Worm (Caenorhabditis elegans) whole organism, mixed stage, embryonic: ENCODE measurements around the gene C28D4.18.
"Not testable (repeated sequence)": the region's sequence is repeated elsewhere in the genome, so short reads cannot be mapped to it uniquely, and the experiment has no call there.

Source experiments
- M03D4.4 ChIP-seq: sonication (generic microtip); optimal IDR thresholded peaks from 2 replicates; lab custom pipeline; 2017; ENCODE audit warnings: mild to moderate bottlenecking, missing genetic modification characterization, missing compliant biosample characterization
- bed-3 ChIP-seq: fragments of 200-800 bp; sonication (Bioruptor generic); optimal IDR thresholded peaks from 3 replicates; lab custom pipeline; 2018; ENCODE audit warnings: mild to moderate bottlenecking, missing genetic modification characterization, moderate library complexity, missing compliant biosample characterization
- blmp-1 ChIP-seq: fragments of 150-350 bp; optimal IDR thresholded peaks from 2 replicates; lab custom pipeline; 2014; ENCODE audit warnings: missing biosample characterization, missing genetic modification characterization
- ceh-39 ChIP-seq: fragments of 150-350 bp; optimal IDR thresholded peaks from 2 replicates; lab custom pipeline; 2014; ENCODE audit warnings: missing biosample characterization, missing genetic modification characterization
- ceh-43 ChIP-seq: fragments of 200-800 bp; sonication (Bioruptor generic); optimal IDR thresholded peaks from 2 replicates; lab custom pipeline; 2018; ENCODE audit warnings: mild to moderate bottlenecking, missing genetic modification characterization, moderate library complexity, missing compliant biosample characterization
- ceh-83 ChIP-seq: fragments of 200-800 bp; sonication (Bioruptor generic); optimal IDR thresholded peaks from 2 replicates; lab custom pipeline; 2018; ENCODE audit warnings: mild to moderate bottlenecking, missing genetic modification characterization, missing compliant biosample characterization
- cnd-1 ChIP-seq: fragments of 200-800 bp; sonication (Bioruptor generic); optimal IDR thresholded peaks from 2 replicates; lab custom pipeline; 2018; ENCODE audit warnings: mild to moderate bottlenecking, missing genetic modification characterization, missing compliant biosample characterization
- drap-1 ChIP-seq: fragments of 200-800 bp; sonication (Bioruptor generic); optimal IDR thresholded peaks from 3 replicates; lab custom pipeline; 2018; ENCODE audit warnings: mild to moderate bottlenecking, missing genetic modification characterization, missing compliant biosample characterization
- elt-1 ChIP-seq: sonication (generic microtip); optimal IDR thresholded peaks from 2 replicates; lab custom pipeline; 2017; ENCODE audit warnings: missing genetic modification characterization, mild to moderate bottlenecking, missing compliant biosample characterization, antibody characterized with exemption, moderate library complexity, borderline replicate concordance; ENCODE audit not compliant: insufficient read depth
- flh-1 ChIP-seq: fragments of 200-800 bp; sonication (Bioruptor generic); optimal IDR thresholded peaks from 2 replicates; lab custom pipeline; 2018; ENCODE audit warnings: mild to moderate bottlenecking, missing genetic modification characterization, moderate library complexity, missing compliant biosample characterization
- hlh-1 ChIP-seq: fragments of 150-350 bp; optimal IDR thresholded peaks from 2 replicates; lab custom pipeline; 2014; ENCODE audit warnings: missing biosample characterization, missing genetic modification reagents, missing genetic modification characterization
- lin-13 ChIP-seq: fragments of 150-350 bp; optimal IDR thresholded peaks from 2 replicates; lab custom pipeline; 2014; ENCODE audit warnings: missing biosample characterization, missing genetic modification characterization
- lin-32 ChIP-seq: fragments of 200-800 bp; sonication (Bioruptor generic); optimal IDR thresholded peaks from 2 replicates; lab custom pipeline; 2018; ENCODE audit warnings: mild to moderate bottlenecking, missing genetic modification characterization, missing compliant biosample characterization
- lsy-2 ChIP-seq: fragments of 150-350 bp; optimal IDR thresholded peaks from 2 replicates; lab custom pipeline; 2014; ENCODE audit warnings: missing biosample characterization, missing genetic modification characterization
- mab-5 ChIP-seq: fragments of 150-350 bp; optimal IDR thresholded peaks from 2 replicates; lab custom pipeline; 2014; ENCODE audit warnings: missing biosample characterization, missing genetic modification characterization
- mep-1 ChIP-seq: fragments of 150-350 bp; optimal IDR thresholded peaks from 2 replicates; lab custom pipeline; 2017; ENCODE audit warnings: missing biosample characterization, missing genetic modification reagents, missing genetic modification characterization, inconsistent platforms
- mls-2 ChIP-seq: sonication (generic microtip); optimal IDR thresholded peaks from 2 replicates; lab custom pipeline; 2016; ENCODE audit warnings: mild to moderate bottlenecking, missing genetic modification characterization, moderate library complexity, missing compliant biosample characterization
- nhr-2 ChIP-seq: fragments of 150-350 bp; optimal IDR thresholded peaks from 2 replicates; lab custom pipeline; 2014; ENCODE audit warnings: missing biosample characterization, missing genetic modification characterization
- nhr-237 ChIP-seq: fragments of 150-350 bp; optimal IDR thresholded peaks from 2 replicates; lab custom pipeline; 2014; ENCODE audit warnings: missing biosample characterization, missing genetic modification characterization
- nhr-28 ChIP-seq: fragments of 150-350 bp; optimal IDR thresholded peaks from 2 replicates; lab custom pipeline; 2014; ENCODE audit warnings: missing biosample characterization, missing genetic modification characterization
- nhr-76 ChIP-seq: sonication (generic microtip); optimal IDR thresholded peaks from 2 replicates; lab custom pipeline; 2017; ENCODE audit warnings: missing biosample characterization, missing genetic modification characterization
- pha-4 ChIP-seq: fragments of 150-350 bp; optimal IDR thresholded peaks from 2 replicates; lab custom pipeline; 2018; ENCODE audit warnings: missing biosample characterization, missing genetic modification reagents, missing genetic modification characterization
- sem-2 ChIP-seq: fragments of 200-800 bp; sonication (Bioruptor generic); optimal IDR thresholded peaks from 2 replicates; lab custom pipeline; 2018; ENCODE audit warnings: mild to moderate bottlenecking, missing genetic modification characterization, missing compliant biosample characterization
- sptf-1 ChIP-seq: sonication (generic microtip); optimal IDR thresholded peaks from 2 replicates; lab custom pipeline; 2017; ENCODE audit warnings: mild to moderate bottlenecking, missing genetic modification characterization, moderate library complexity, missing compliant biosample characterization
- tbx-8 ChIP-seq: fragments of 200-800 bp; sonication (Bioruptor generic); optimal IDR thresholded peaks from 2 replicates; lab custom pipeline; 2018; ENCODE audit warnings: mild to moderate bottlenecking, missing genetic modification characterization, moderate library complexity, missing compliant biosample characterization
- unc-120 ChIP-seq: sonication (generic microtip); optimal IDR thresholded peaks from 2 replicates; lab custom pipeline; 2017; ENCODE audit warnings: missing genetic modification characterization, missing compliant biosample characterization; ENCODE audit not compliant: poor library complexity, severe bottlenecking
- unc-39 ChIP-seq: fragments of 150-350 bp; optimal IDR thresholded peaks from 2 replicates; lab custom pipeline; 2014; ENCODE audit warnings: missing biosample characterization, missing genetic modification characterization
- unc-62 ChIP-seq: fragments of 150-350 bp; optimal IDR thresholded peaks from 2 replicates; lab custom pipeline; 2014; ENCODE audit warnings: missing biosample characterization, missing genetic modification reagents, missing genetic modification characterization
- zip-8 ChIP-seq: fragments of 150-350 bp; optimal IDR thresholded peaks from 2 replicates; lab custom pipeline; 2014; ENCODE audit warnings: missing biosample characterization, missing genetic modification characterization
- ztf-11 ChIP-seq: fragments of 150-350 bp; optimal IDR thresholded peaks from 2 replicates; lab custom pipeline; 2014; ENCODE audit warnings: missing biosample characterization, missing genetic modification characterization

Gene C28D4.18

ce11 chrIV:9680841-9681240 is 44.2 kb upstream of the C28D4.18 start, which contains the start of gene ins-8:
Gene ins-8 (minus strand): TSS chrIV:9680941.
- no peak for TF ChIP-seq bed-3 (GFP tag; lab: Kevin White, UChicago)
- TF ChIP-seq ceh-39 = no peak
- no peak for TF ChIP-seq nhr-76
- no peak for TF ChIP-seq cnd-1 (tag; lab: Kevin White, UChicago)
- no peak for TF ChIP-seq lin-13 (tag; lab: Kevin White, UChicago)
- TF ChIP-seq mab-5 (tag; lab: Kevin White, UChicago) = no peak
- no peak for TF ChIP-seq flh-1 (GFP tag; lab: Kevin White, UChicago)
- TF ChIP-seq ztf-11 (tag; lab: Kevin White, UChicago) = no peak
- TF ChIP-seq mep-1 (tag; lab: Kevin White, UChicago) = no peak

ce11 chrIV:9682514-9682913 is 42.6 kb upstream of the C28D4.18 start, which contains the start of gene ins-7:
Gene ins-7 (minus strand): TSS chrIV:9682845.
- no peak for TF ChIP-seq ceh-43 (GFP tag; lab: Kevin White, UChicago)
- TF ChIP-seq tbx-8 (GFP tag; lab: Kevin White, UChicago) = no peak
- TF ChIP-seq nhr-28 (tag; lab: Kevin White, UChicago) = no peak
- no peak for TF ChIP-seq ceh-83 (GFP tag; lab: Kevin White, UChicago)
- no peak for TF ChIP-seq mep-1 (tag; lab: Kevin White, UChicago)
- no peak for TF ChIP-seq bed-3 (GFP tag; lab: Kevin White, UChicago)

ce11 chrIV:9683433-9683832 is 41.6 kb upstream of the C28D4.18 start, which contains the start of the genes htas-1 and ZK1251.3:
Gene htas-1 (minus strand): TSS chrIV:9683533.
Gene ZK1251.3 (plus strand): TSS chrIV:9683658.
- TF ChIP-seq nhr-28 (tag; lab: Kevin White, UChicago) = no peak
- TF ChIP-seq mep-1 (tag; lab: Kevin White, UChicago) = no peak
- TF ChIP-seq zip-8 (tag; lab: Kevin White, UChicago) = no peak
- no peak for TF ChIP-seq nhr-237 (tag; lab: Kevin White, UChicago)
- no peak for TF ChIP-seq M03D4.4 (tag; lab: Kevin White, UChicago)
- no peak for TF ChIP-seq unc-62
- no peak for TF ChIP-seq nhr-2
- TF ChIP-seq lin-32 = no peak

ce11 chrIV:9688715-9689114 is 36.4 kb upstream of the C28D4.18 start, which contains the start of gene msp-76:
Gene msp-76 (plus strand): TSS chrIV:9689015.
- not testable (repeated sequence) for TF ChIP-seq drap-1 (GFP tag; lab: Kevin White, UChicago); nhr-76; unc-62

- TF ChIP-seq sptf-1 (tag; lab: Kevin White, UChicago) = no peak
- no peak for TF ChIP-seq bed-3 (GFP tag; lab: Kevin White, UChicago)
- TF ChIP-seq pha-4 = no peak
- no peak for TF ChIP-seq flh-1 (GFP tag; lab: Kevin White, UChicago)
- TF ChIP-seq sem-2 (GFP tag; lab: Kevin White, UChicago) = no peak
- no peak for TF ChIP-seq zip-8 (tag; lab: Kevin White, UChicago)
- no peak for TF ChIP-seq ceh-83 (GFP tag; lab: Kevin White, UChicago)
- no peak for TF ChIP-seq nhr-237 (tag; lab: Kevin White, UChicago)
- TF ChIP-seq unc-39 (tag; lab: Kevin White, UChicago) = no peak
- no peak for TF ChIP-seq mab-5 (tag; lab: Kevin White, UChicago)
- no peak for TF ChIP-seq blmp-1
- TF ChIP-seq lsy-2 (tag; lab: Kevin White, UChicago) = no peak
- no peak for TF ChIP-seq mls-2
- no peak for TF ChIP-seq ceh-39
Measured at ce11 chrIV:9690644-9691043, 34.4 kb upstream of the C28D4.18 start, which contains the start of gene sdz-36. Gene sdz-36 (plus strand): TSS chrIV:9690944.

- no peak for TF ChIP-seq pha-4
- no peak for TF ChIP-seq elt-1 (tag; lab: Kevin White, UChicago)
- no peak for TF ChIP-seq nhr-237 (tag; lab: Kevin White, UChicago)
- TF ChIP-seq hlh-1 = no peak
- TF ChIP-seq unc-120 (tag; lab: Kevin White, UChicago) = no peak
- TF ChIP-seq nhr-28 (tag; lab: Kevin White, UChicago) = no peak
- no peak for TF ChIP-seq lin-32
- no peak for TF ChIP-seq ztf-11 (tag; lab: Kevin White, UChicago)
- TF ChIP-seq zip-8 (tag; lab: Kevin White, UChicago) = no peak
- TF ChIP-seq M03D4.4 (tag; lab: Kevin White, UChicago) = no peak
- TF ChIP-seq mep-1 (tag; lab: Kevin White, UChicago) = no peak
- TF ChIP-seq unc-62 = no peak
Measured at ce11 chrIV:9692874-9693273, 32.2 kb upstream of the C28D4.18 start, which contains the start of gene twk-9. Gene twk-9 (plus strand): TSS chrIV:9693174.
